Worm (Caenorhabditis elegans) whole organism, L1 larva: ENCODE measurements around the gene C10B5.3.

Experiments
- C16A3.4 ChIP-seq: fragments of 150-350 bp; optimal IDR thresholded peaks from 2 replicates; lab custom pipeline; 2014; ENCODE audit warnings: missing biosample characterization, missing genetic modification characterization
- C34B4.2 ChIP-seq: sonication (generic microtip); optimal IDR thresholded peaks from 2 replicates; lab custom pipeline; 2017; ENCODE audit warnings: mild to moderate bottlenecking, missing genetic modification characterization, missing compliant biosample characterization
- aha-1 ChIP-seq: fragments of 150-350 bp; optimal IDR thresholded peaks from 2 replicates; lab custom pipeline; 2014; ENCODE audit warnings: missing biosample characterization, missing genetic modification characterization
- aly-2 ChIP-seq: fragments of 150-350 bp; optimal IDR thresholded peaks from 2 replicates; lab custom pipeline; 2014; ENCODE audit warnings: missing biosample characterization, missing genetic modification characterization
- dsc-1 ChIP-seq: sonication (generic microtip); optimal IDR thresholded peaks from 2 replicates; lab custom pipeline; 2016; ENCODE audit warnings: mild to moderate bottlenecking, missing genetic modification characterization, missing compliant biosample characterization
- egl-27 ChIP-seq, 2 experiments: fragments of 150-350 bp in 1 of 2; sonication (generic microtip); optimal IDR thresholded peaks; 3 replicates each; lab custom pipeline; 2017 to 2018; ENCODE audit warnings: missing biosample characterization in 2 of 2, missing genetic modification characterization in 2 of 2, missing genetic modification reagents in 2 of 2
- elt-2 ChIP-seq: sonication (generic microtip); optimal IDR thresholded peaks from 2 replicates; lab custom pipeline; 2016; ENCODE audit warnings: missing genetic modification characterization, mild to moderate bottlenecking, inconsistent platforms, missing compliant biosample characterization, missing genetic modification reagents
- elt-3 ChIP-seq, 6 experiments: fragments of 150-350 bp in 1 of 6; sonication (generic microtip); optimal IDR thresholded peaks; 2 replicates each; lab custom pipeline; 2017 to 2018; ENCODE audit warnings: missing biosample characterization in 6 of 6, missing genetic modification characterization in 6 of 6, inconsistent platforms in 1 of 6
- ets-5 ChIP-seq: fragments of 200-800 bp; sonication (Bioruptor generic); IDR thresholded peaks from 2 replicates; pipeline ENCODE4 v1.3.6; 2022; ENCODE audit warnings: missing genetic modification characterization, missing compliant biosample characterization
- fkh-10 ChIP-seq: sonication (generic microtip); optimal IDR thresholded peaks from 2 replicates; lab custom pipeline; 2017; ENCODE audit warnings: missing biosample characterization, missing genetic modification reagents, missing genetic modification characterization
- fkh-4 ChIP-seq: sonication (generic microtip); optimal IDR thresholded peaks from 2 replicates; lab custom pipeline; 2016; ENCODE audit warnings: missing compliant biosample characterization, missing genetic modification characterization, borderline replicate concordance
- fkh-8 ChIP-seq: sonication (generic microtip); optimal IDR thresholded peaks from 2 replicates; lab custom pipeline; 2016; ENCODE audit warnings: mild to moderate bottlenecking, missing genetic modification characterization, missing compliant biosample characterization
- fos-1 ChIP-seq: fragments of 150-350 bp; optimal IDR thresholded peaks from 2 replicates; lab custom pipeline; 2014; ENCODE audit warnings: missing biosample characterization, missing genetic modification characterization
- grh-1 ChIP-seq: fragments of 200-800 bp; sonication (Bioruptor generic); IDR thresholded peaks from 2 replicates; pipeline ENCODE4 v1.3.6; 2022; ENCODE audit warnings: missing genetic modification reagents, missing genetic modification characterization, missing compliant biosample characterization
- hlh-17 ChIP-seq: fragments of 200-800 bp; sonication (Bioruptor generic); optimal IDR thresholded peaks from 2 replicates; lab custom pipeline; 2018; ENCODE audit warnings: missing genetic modification characterization, mild to moderate bottlenecking, missing compliant biosample characterization, moderate library complexity, borderline replicate concordance
- hlh-4 ChIP-seq: sonication (generic microtip); optimal IDR thresholded peaks from 2 replicates; lab custom pipeline; 2016; ENCODE audit warnings: mild to moderate bottlenecking, missing genetic modification characterization, missing compliant biosample characterization
- hpl-2 ChIP-seq: fragments of 150-350 bp; optimal IDR thresholded peaks from 2 replicates; lab custom pipeline; 2014; ENCODE audit warnings: missing biosample characterization, missing genetic modification reagents, missing genetic modification characterization
- irx-1 ChIP-seq: sonication (generic microtip); optimal IDR thresholded peaks from 2 replicates; lab custom pipeline; 2016; ENCODE audit warnings: missing genetic modification characterization, missing compliant biosample characterization
- isw-1 ChIP-seq: fragments of 200-800 bp; sonication (Bioruptor generic); IDR thresholded peaks from 2 replicates; pipeline ENCODE4 v1.3.6; 2022; ENCODE audit warnings: missing genetic modification characterization, missing compliant biosample characterization
- lin-13 ChIP-seq: fragments of 150-350 bp; optimal IDR thresholded peaks from 2 replicates; lab custom pipeline; 2014; ENCODE audit warnings: missing biosample characterization, missing genetic modification reagents, missing genetic modification characterization
- lin-14 ChIP-seq: fragments of 200-800 bp; sonication (Bioruptor generic); optimal IDR thresholded peaks from 2 replicates; lab custom pipeline; 2018; ENCODE audit warnings: mild to moderate bottlenecking, missing genetic modification characterization, moderate library complexity, missing compliant biosample characterization
- lin-39 ChIP-seq: fragments of 150-350 bp; optimal IDR thresholded peaks from 2 replicates; lab custom pipeline; 2014; ENCODE audit warnings: missing biosample characterization, missing genetic modification reagents, missing genetic modification characterization
- lir-3 ChIP-seq: sonication (generic microtip); optimal IDR thresholded peaks from 2 replicates; lab custom pipeline; 2016; ENCODE audit warnings: mild to moderate bottlenecking, missing genetic modification characterization, moderate library complexity, missing compliant biosample characterization; ENCODE audit not compliant: poor library complexity
- mdl-1 ChIP-seq, 2 experiments: fragments of 150-350 bp; optimal IDR thresholded peaks; 2 replicates each; lab custom pipeline; 2014 to 2017; ENCODE audit warnings: missing biosample characterization in 2 of 2, missing genetic modification characterization in 2 of 2, inconsistent platforms in 1 of 2
- nhr-11 ChIP-seq: fragments of 150-350 bp; optimal IDR thresholded peaks from 2 replicates; lab custom pipeline; 2014; ENCODE audit warnings: missing biosample characterization, missing genetic modification characterization
- nhr-19 ChIP-seq: fragments of 200-800 bp; sonication (Bioruptor generic); conservative IDR thresholded peaks from 2 replicates; pipeline ENCODE4 v1.3.6; 2022; ENCODE audit warnings: missing genetic modification characterization, missing compliant biosample characterization
- nhr-20 ChIP-seq: sonication (generic microtip); optimal IDR thresholded peaks from 2 replicates; lab custom pipeline; 2016; ENCODE audit warnings: mild to moderate bottlenecking, missing genetic modification characterization, missing compliant biosample characterization
- nhr-28 ChIP-seq: fragments of 150-350 bp; optimal IDR thresholded peaks from 2 replicates; lab custom pipeline; 2014; ENCODE audit warnings: missing biosample characterization, missing genetic modification characterization
- nhr-71 ChIP-seq: sonication (generic microtip); optimal IDR thresholded peaks from 2 replicates; lab custom pipeline; 2016; ENCODE audit warnings: mild to moderate bottlenecking, missing genetic modification characterization, moderate library complexity, missing compliant biosample characterization
- nhr-76 ChIP-seq: sonication (generic microtip); optimal IDR thresholded peaks from 2 replicates; lab custom pipeline; 2017; ENCODE audit warnings: missing biosample characterization, missing genetic modification characterization
- nhr-77 ChIP-seq: fragments of 150-350 bp; optimal IDR thresholded peaks from 2 replicates; lab custom pipeline; 2014; ENCODE audit warnings: missing biosample characterization, missing genetic modification characterization
- nhr-85 ChIP-seq: sonication (generic microtip); peaks from one replicate; lab custom pipeline; 2016; ENCODE audit warnings: missing genetic modification characterization, inconsistent platforms, missing compliant biosample characterization
- nhr-90 ChIP-seq: sonication (generic microtip); optimal IDR thresholded peaks from 2 replicates; lab custom pipeline; 2016; ENCODE audit warnings: mild to moderate bottlenecking, missing genetic modification characterization, missing compliant biosample characterization; ENCODE audit not compliant: poor library complexity
- pax-3 ChIP-seq: fragments of 200-800 bp; sonication (Bioruptor generic); optimal IDR thresholded peaks from 2 replicates; lab custom pipeline; 2018; ENCODE audit warnings: mild to moderate bottlenecking, missing genetic modification characterization, moderate library complexity, missing compliant biosample characterization
- rnt-1 ChIP-seq: sonication (generic microtip); optimal IDR thresholded peaks from 2 replicates; lab custom pipeline; 2016; ENCODE audit warnings: mild to moderate bottlenecking, missing genetic modification characterization, moderate library complexity, missing compliant biosample characterization
- sox-4 ChIP-seq: sonication (generic microtip); optimal IDR thresholded peaks from 2 replicates; lab custom pipeline; 2016; ENCODE audit warnings: missing genetic modification characterization, missing compliant biosample characterization
- tbx-2 ChIP-seq: sonication (generic microtip); optimal IDR thresholded peaks from 2 replicates; lab custom pipeline; 2016; ENCODE audit warnings: missing genetic modification characterization, missing compliant biosample characterization
- unc-98 ChIP-seq: fragments of 200-800 bp; sonication (Bioruptor generic); IDR thresholded peaks from 2 replicates; pipeline ENCODE4 v1.3.6; 2022; ENCODE audit warnings: missing genetic modification characterization, missing compliant biosample characterization
- zip-4 ChIP-seq: fragments of 200-800 bp; sonication (Bioruptor generic); optimal IDR thresholded peaks from 2 replicates; lab custom pipeline; 2018; ENCODE audit warnings: mild to moderate bottlenecking, missing genetic modification characterization, moderate library complexity, missing compliant biosample characterization

C10B5.3 gene

DNA sequence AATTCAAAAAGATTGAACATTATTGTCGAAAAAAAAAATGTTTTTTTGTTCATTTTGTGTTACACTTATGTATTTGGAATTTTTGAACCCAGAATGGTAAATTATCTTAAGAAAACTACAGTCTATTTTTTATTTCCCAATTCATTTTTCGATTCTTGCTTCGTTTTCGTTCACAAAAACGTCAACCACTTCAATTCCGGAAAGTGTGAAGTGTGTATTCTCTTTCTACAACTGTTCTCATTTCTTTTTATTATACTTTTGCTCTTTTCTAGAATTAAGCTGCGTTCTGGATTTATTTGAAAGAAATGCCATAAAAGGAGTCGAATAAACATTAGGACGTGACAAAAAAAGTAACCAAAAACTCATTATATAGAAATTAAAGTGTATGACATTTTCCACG lies 34.3 kb upstream of the C10B5.3 start, which contains the start of gene F41E6.1:
Gene F41E6.1 (plus strand): TSS at position 301 of the 400 bp plus-strand sequence.
- TF ChIP-seq lir-3 = no peak
- no peak for TF ChIP-seq irx-1 (tag; lab: Kevin White, UChicago)
- no peak for TF ChIP-seq zip-4 (GFP tag; lab: Kevin White, UChicago)
- no peak for TF ChIP-seq grh-1 (GFP tag; lab: Robert Waterston, UW)
- TF ChIP-seq nhr-11 (tag; lab: Kevin White, UChicago) = no peak
- TF ChIP-seq aha-1 (tag; lab: Kevin White, UChicago) = no peak
- no peak for TF ChIP-seq nhr-20 (tag; lab: Kevin White, UChicago)
- TF ChIP-seq isw-1 (GFP tag; lab: Robert Waterston, UW) = no peak
- TF ChIP-seq nhr-28 = no peak
- no peak for TF ChIP-seq fos-1 (tag; lab: Kevin White, UChicago)
- no peak for TF ChIP-seq fkh-8 (tag; lab: Kevin White, UChicago)
- TF ChIP-seq, all 84 proteins: peak for 0

DNA sequence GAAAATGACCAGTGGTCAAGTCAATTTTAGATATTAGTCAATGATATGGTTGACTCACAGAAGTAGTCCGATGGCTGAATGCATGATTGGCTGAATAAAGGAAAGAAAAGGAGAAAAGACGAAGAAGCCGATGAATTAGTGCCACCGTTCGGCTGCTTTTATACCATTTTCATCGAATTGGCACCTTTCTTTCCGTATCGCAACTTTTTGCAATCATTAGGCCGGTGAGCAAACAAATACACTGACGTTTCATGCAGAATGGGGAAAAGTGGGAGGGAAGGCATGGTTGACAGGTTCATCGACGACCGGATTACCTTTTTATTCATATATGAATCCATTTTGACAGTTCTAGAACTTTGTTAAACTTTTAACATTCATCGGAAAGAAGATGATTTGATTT lies 33.2 kb upstream of the C10B5.3 start, which contains the start of gene idpc-2:
Gene idpc-2 (minus strand): TSS at position 101 of the 400 bp plus-strand sequence.
- TF ChIP-seq unc-98 (GFP tag; lab: Robert Waterston, UW) (no peak), dsc-1 (tag; lab: Kevin White, UChicago) (no peak), hlh-4 (tag; lab: Kevin White, UChicago) (no peak), nhr-76 (tag; lab: Kevin White, UChicago) (no peak), aly-2 (tag; lab: Kevin White, UChicago) (no peak), nhr-19 (GFP tag; lab: Robert Waterston, UW) (no peak), aha-1 (tag; lab: Kevin White, UChicago) (no peak), egl-27 (tag; optimal IDR thresholded peaks at IDR 0.05; lab: Kevin White, UChicago) (no peak), ets-5 (no peak), fkh-4 (no peak), nhr-71 (tag; lab: Kevin White, UChicago) (no peak), mdl-1 (tag; optimal IDR thresholded peaks at IDR 0.05; lab: Kevin White, UChicago) (no peak), sox-4 (tag; lab: Kevin White, UChicago) (no peak), C16A3.4 (tag; lab: Kevin White, UChicago) (no peak), pax-3 (no peak), lin-39 (tag; lab: Kevin White, UChicago) (no peak), nhr-77 (tag; lab: Kevin White, UChicago) (no peak), hlh-17 (GFP tag; lab: Kevin White, UChicago) (no peak), elt-2 (no peak)

DNA sequence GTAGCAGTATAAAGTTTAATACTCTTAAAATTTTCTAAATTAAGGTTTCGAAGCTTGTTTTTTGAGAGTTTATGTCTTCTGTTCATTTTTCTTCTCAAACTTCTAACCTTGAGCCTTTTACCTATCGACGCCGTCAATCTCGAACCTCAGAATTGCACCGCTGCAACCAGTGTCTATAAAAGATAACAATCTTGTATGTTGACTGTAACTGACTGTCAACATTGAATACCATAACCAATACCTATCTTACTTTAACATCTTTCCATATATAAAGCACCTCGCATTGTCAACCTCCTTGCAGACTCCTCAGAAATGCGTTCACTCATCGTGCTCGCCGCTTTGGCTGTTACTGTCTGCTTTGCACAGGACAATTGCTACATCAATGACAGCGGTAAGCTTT lies 30.8 kb upstream of the C10B5.3 start, which contains the start of gene grd-5:
Gene grd-5 (plus strand): TSS at position 295 of the 400 bp plus-strand sequence.
- TF ChIP-seq nhr-85 (tag; lab: Kevin White, UChicago) = peak; percentile 79
- no peak for TF ChIP-seq fkh-10 (GFP tag; lab: Kevin White, UChicago)
- TF ChIP-seq nhr-90 = no peak
- no peak for TF ChIP-seq mdl-1 (tag; optimal IDR thresholded peaks at IDR 0.05; lab: Kevin White, UChicago)
- no peak for TF ChIP-seq C34B4.2
- peak; percentile 38 for TF ChIP-seq lin-14 (GFP tag; lab: Kevin White, UChicago)
- TF ChIP-seq tbx-2 (tag; lab: Kevin White, UChicago) = no peak
- TF ChIP-seq lin-13 (GFP tag; lab: Kevin White, UChicago) = no peak
- no peak for TF ChIP-seq elt-3 (tag; optimal IDR thresholded peaks at IDR 0.05; lab: Kevin White, UChicago)
- TF ChIP-seq lir-3 = no peak
- TF ChIP-seq hpl-2 (GFP tag; lab: Kevin White, UChicago) = no peak
- TF ChIP-seq isw-1 (GFP tag; lab: Robert Waterston, UW) = no peak
- peak; percentile 8 for TF ChIP-seq rnt-1 (tag; lab: Kevin White, UChicago)
